Worm (Caenorhabditis elegans) whole organism, late embryonic: ENCODE measurements around the gene srg-13.
A peak's percentile ranks its signal among the peaks of the same experiment; 100 is the strongest.

Source experiments
- C08G9.2 ChIP-seq: sonication (generic microtip); optimal IDR thresholded peaks from 2 replicates; lab custom pipeline; 2016; ENCODE audit warnings: mild to moderate bottlenecking, missing genetic modification characterization, moderate library complexity, missing compliant biosample characterization
- C38D4.7 ChIP-seq: fragments of 200-800 bp; sonication (Bioruptor generic); optimal IDR thresholded peaks from 2 replicates; lab custom pipeline; 2018; ENCODE audit warnings: mild to moderate bottlenecking, missing genetic modification characterization, moderate library complexity, missing compliant biosample characterization
- K02D7.2 ChIP-seq: sonication (generic microtip); optimal IDR thresholded peaks from 2 replicates; lab custom pipeline; 2017; ENCODE audit warnings: mild to moderate bottlenecking, missing genetic modification characterization, missing compliant biosample characterization
- Y22D7AL.16 ChIP-seq: sonication (generic microtip); optimal IDR thresholded peaks from 2 replicates; lab custom pipeline; 2016; ENCODE audit warnings: missing genetic modification characterization, missing compliant biosample characterization
- ahr-1 ChIP-seq: sonication (generic microtip); optimal IDR thresholded peaks from 2 replicates; lab custom pipeline; 2016; ENCODE audit warnings: missing genetic modification characterization, missing compliant biosample characterization
- ama-1 ChIP-seq: fragments of 150-350 bp; optimal IDR thresholded peaks from 2 replicates; lab custom pipeline; 2014
- ceh-14 ChIP-seq: sonication (generic microtip); optimal IDR thresholded peaks from 2 replicates; lab custom pipeline; 2016; ENCODE audit warnings: missing genotype, missing genetic modification characterization, missing compliant biosample characterization
- ceh-18 ChIP-seq: sonication (generic microtip); optimal IDR thresholded peaks from 2 replicates; lab custom pipeline; 2016; ENCODE audit warnings: missing genetic modification characterization, missing compliant biosample characterization
- ceh-19 ChIP-seq: fragments of 200-800 bp; sonication (Bioruptor generic); optimal IDR thresholded peaks from 2 replicates; lab custom pipeline; 2018; ENCODE audit warnings: mild to moderate bottlenecking, missing genetic modification characterization, missing compliant biosample characterization
- ceh-2 ChIP-seq: sonication (generic microtip); optimal IDR thresholded peaks from 2 replicates; lab custom pipeline; 2016; ENCODE audit warnings: missing genotype, missing genetic modification characterization, missing compliant biosample characterization
- ceh-24 ChIP-seq: sonication (generic microtip); optimal IDR thresholded peaks from 2 replicates; lab custom pipeline; 2016; ENCODE audit warnings: mild to moderate bottlenecking, missing genetic modification characterization, missing compliant biosample characterization
- ceh-30 ChIP-seq: fragments of 150-350 bp; optimal IDR thresholded peaks from 2 replicates; lab custom pipeline; 2014; ENCODE audit warnings: missing biosample characterization, missing genetic modification characterization
- ceh-31 ChIP-seq: sonication (generic microtip); optimal IDR thresholded peaks from 2 replicates; lab custom pipeline; 2016; ENCODE audit warnings: missing genetic modification characterization, missing compliant biosample characterization
- ceh-34 ChIP-seq: sonication (generic microtip); optimal IDR thresholded peaks from 2 replicates; lab custom pipeline; 2016; ENCODE audit warnings: mild to moderate bottlenecking, missing genetic modification characterization, missing compliant biosample characterization
- ceh-45 ChIP-seq: fragments of 200-800 bp; sonication (Bioruptor generic); IDR thresholded peaks from 2 replicates; pipeline ENCODE4 v1.3.6; 2022; ENCODE audit warnings: missing genetic modification reagents, missing genetic modification characterization, missing compliant biosample characterization
- ceh-48 ChIP-seq: sonication (generic microtip); optimal IDR thresholded peaks from 2 replicates; lab custom pipeline; 2016; ENCODE audit warnings: missing genetic modification characterization, inconsistent platforms, missing compliant biosample characterization
- che-1 ChIP-seq: sonication (generic microtip); optimal IDR thresholded peaks from 2 replicates; lab custom pipeline; 2016; ENCODE audit warnings: mild to moderate bottlenecking, missing genetic modification characterization, missing compliant biosample characterization
- dve-1 ChIP-seq: sonication (generic microtip); optimal IDR thresholded peaks from 2 replicates; lab custom pipeline; 2017; ENCODE audit warnings: antibody characterized with exemption, mild to moderate bottlenecking, missing genetic modification characterization, missing compliant biosample characterization
- elt-2 ChIP-seq: sonication (generic microtip); optimal IDR thresholded peaks from 2 replicates; lab custom pipeline; 2016; ENCODE audit warnings: missing genetic modification reagents, missing genetic modification characterization, missing compliant biosample characterization
- ets-4 ChIP-seq: sonication (generic microtip); optimal IDR thresholded peaks from 2 replicates; lab custom pipeline; 2016; ENCODE audit warnings: missing genetic modification characterization, missing compliant biosample characterization
- eyg-1 ChIP-seq: sonication (generic microtip); optimal IDR thresholded peaks from 2 replicates; lab custom pipeline; 2016; ENCODE audit warnings: missing genotype, missing genetic modification characterization, missing compliant biosample characterization
- fax-1 ChIP-seq: sonication (generic microtip); optimal IDR thresholded peaks from 2 replicates; lab custom pipeline; 2016; ENCODE audit warnings: missing genotype, missing genetic modification characterization, missing compliant biosample characterization
- fkh-10 ChIP-seq: fragments of 150-350 bp; optimal IDR thresholded peaks from 2 replicates; lab custom pipeline; 2014; ENCODE audit warnings: missing biosample characterization, missing genetic modification reagents, missing genetic modification characterization
- hlh-15 ChIP-seq: sonication (generic microtip); optimal IDR thresholded peaks from 2 replicates; lab custom pipeline; 2016; ENCODE audit warnings: missing genetic modification characterization, missing compliant biosample characterization
- hlh-30 ChIP-seq: sonication (generic microtip); optimal IDR thresholded peaks from 2 replicates; lab custom pipeline; 2017; ENCODE audit warnings: antibody characterized with exemption, missing genetic modification characterization, missing compliant biosample characterization; ENCODE audit not compliant: insufficient read depth
- hlh-6 ChIP-seq: sonication (generic microtip); optimal IDR thresholded peaks from 2 replicates; lab custom pipeline; 2016; ENCODE audit warnings: missing genotype, missing genetic modification characterization, missing compliant biosample characterization
- hlh-8 ChIP-seq: sonication (generic microtip); optimal IDR thresholded peaks from 2 replicates; lab custom pipeline; 2016; ENCODE audit warnings: missing genotype, missing genetic modification characterization, missing compliant biosample characterization
- lim-6 ChIP-seq: sonication (generic microtip); optimal IDR thresholded peaks from 2 replicates; lab custom pipeline; 2016; ENCODE audit warnings: missing genetic modification characterization, missing compliant biosample characterization
- lin-11 ChIP-seq: fragments of 200-800 bp; sonication (Bioruptor generic); optimal IDR thresholded peaks from 2 replicates; lab custom pipeline; 2018; ENCODE audit warnings: mild to moderate bottlenecking, missing genetic modification characterization, missing compliant biosample characterization
- madf-2 ChIP-seq: sonication (generic microtip); optimal IDR thresholded peaks from 2 replicates; lab custom pipeline; 2017; ENCODE audit warnings: missing genetic modification characterization, missing compliant biosample characterization
- nfya-1 ChIP-seq: sonication (generic microtip); optimal IDR thresholded peaks from 2 replicates; lab custom pipeline; 2017; ENCODE audit warnings: missing genetic modification characterization, mild to moderate bottlenecking, missing compliant biosample characterization, antibody characterized with exemption, moderate library complexity
- nhr-11 ChIP-seq: fragments of 150-350 bp; optimal IDR thresholded peaks from 2 replicates; lab custom pipeline; 2014; ENCODE audit warnings: missing biosample characterization, missing genetic modification characterization
- nhr-232 ChIP-seq: sonication (generic microtip); optimal IDR thresholded peaks from 2 replicates; lab custom pipeline; 2016; ENCODE audit warnings: missing genetic modification characterization, missing compliant biosample characterization
- npax-4 ChIP-seq: sonication (generic microtip); optimal IDR thresholded peaks from 2 replicates; lab custom pipeline; 2016; ENCODE audit warnings: missing genetic modification characterization, missing compliant biosample characterization
- odd-2 ChIP-seq: sonication (generic microtip); optimal IDR thresholded peaks from 2 replicates; lab custom pipeline; 2017; ENCODE audit warnings: antibody characterized with exemption, mild to moderate bottlenecking, missing genetic modification characterization, missing compliant biosample characterization
- pag-3 ChIP-seq: sonication (generic microtip); optimal IDR thresholded peaks from 2 replicates; lab custom pipeline; 2016; ENCODE audit warnings: missing compliant biosample characterization, missing genetic modification characterization, borderline replicate concordance
- pha-2 ChIP-seq: sonication (generic microtip); optimal IDR thresholded peaks from 2 replicates; lab custom pipeline; 2017; ENCODE audit warnings: mild to moderate bottlenecking, missing genetic modification characterization, missing compliant biosample characterization
- pha-4 ChIP-seq: fragments of 150-350 bp; optimal IDR thresholded peaks from 2 replicates; lab custom pipeline; 2018; ENCODE audit warnings: missing biosample characterization, missing genetic modification reagents, missing genetic modification characterization
- sdc-2 ChIP-seq: sonication (generic microtip); optimal IDR thresholded peaks from 2 replicates; lab custom pipeline; 2016; ENCODE audit warnings: missing genotype, missing genetic modification characterization, missing compliant biosample characterization
- sox-4 ChIP-seq: sonication (generic microtip); optimal IDR thresholded peaks from 2 replicates; lab custom pipeline; 2017; ENCODE audit warnings: mild to moderate bottlenecking, missing genetic modification characterization, inconsistent platforms, missing compliant biosample characterization
- syd-9 ChIP-seq: sonication (generic microtip); optimal IDR thresholded peaks from 2 replicates; lab custom pipeline; 2016; ENCODE audit warnings: mild to moderate bottlenecking, missing genetic modification characterization, moderate library complexity, missing compliant biosample characterization
- tbx-2 ChIP-seq: sonication (generic microtip); optimal IDR thresholded peaks from 2 replicates; lab custom pipeline; 2016; ENCODE audit warnings: missing genetic modification characterization, missing compliant biosample characterization
- tbx-7 ChIP-seq: sonication (generic microtip); optimal IDR thresholded peaks from 2 replicates; lab custom pipeline; 2016; ENCODE audit warnings: missing genotype, missing genetic modification characterization, missing compliant biosample characterization
- unc-42 ChIP-seq: sonication (generic microtip); optimal IDR thresholded peaks from 2 replicates; lab custom pipeline; 2016; ENCODE audit warnings: missing genotype, missing genetic modification characterization, missing compliant biosample characterization
- unc-86 ChIP-seq: sonication (generic microtip); optimal IDR thresholded peaks from 2 replicates; lab custom pipeline; 2016; ENCODE audit warnings: missing genetic modification characterization, missing compliant biosample characterization
- zip-5 ChIP-seq: sonication (generic microtip); optimal IDR thresholded peaks from 2 replicates; lab custom pipeline; 2016; ENCODE audit warnings: missing genetic modification characterization, missing compliant biosample characterization
- ztf-16 ChIP-seq: sonication (generic microtip); optimal IDR thresholded peaks from 2 replicates; lab custom pipeline; 2017; ENCODE audit warnings: missing genetic modification characterization, missing compliant biosample characterization

srg-13 gene

DNA sequence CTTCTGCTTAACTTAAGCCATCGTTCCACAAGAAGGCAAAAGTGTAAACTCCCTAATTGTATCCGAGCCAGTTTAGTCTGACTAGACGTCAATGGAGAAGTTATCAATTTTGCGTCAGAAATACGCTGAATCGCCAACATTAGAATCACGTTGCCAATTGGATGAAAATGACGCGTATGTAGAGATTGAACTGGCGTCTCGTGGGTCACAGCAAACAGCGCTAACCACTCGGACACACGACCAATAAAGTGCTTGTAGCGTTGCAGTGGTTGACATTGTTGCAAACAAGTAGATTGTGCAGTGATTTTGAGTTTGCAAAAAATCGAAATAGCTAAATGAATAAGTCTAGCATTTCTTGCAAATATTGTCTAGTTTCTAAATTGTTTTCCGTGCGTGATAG lies 17.5 kb downstream of the srg-13 start (continued):
- TF ChIP-seq zip-5 (peak; percentile 35), dve-1 (peak; percentile 77), hlh-6 (tag; lab: Kevin White, UChicago) (peak; percentile 87), ceh-31 (peak; percentile 30), madf-2 (tag; lab: Kevin White, UChicago) (peak; percentile 84), hlh-8 (peak; percentile 24), Y22D7AL.16 (tag; lab: Kevin White, UChicago) (peak; percentile 63), tbx-7 (tag; lab: Kevin White, UChicago) (no peak), pha-4 (tag; lab: Kevin White, UChicago) (no peak), ceh-19 (GFP tag; lab: Kevin White, UChicago) (peak; percentile 73), K02D7.2 (tag; lab: Kevin White, UChicago) (peak; percentile 59), lin-11 (tag; lab: Kevin White, UChicago) (peak; percentile 65), ceh-24 (tag; lab: Kevin White, UChicago) (peak; percentile 25), syd-9 (peak; percentile 80), pha-2 (tag; lab: Kevin White, UChicago) (peak; percentile 63), ceh-34 (tag; lab: Kevin White, UChicago) (peak; percentile 77), ahr-1 (tag; lab: Kevin White, UChicago) (peak; percentile 69), nhr-11 (no peak), nhr-232 (peak; percentile 75), hlh-15 (tag; lab: Kevin White, UChicago) (peak; percentile 57), C38D4.7 (peak; percentile 74), odd-2 (tag; lab: Kevin White, UChicago) (no peak), sox-4 (tag; lab: Kevin White, UChicago) (peak; percentile 72), ztf-16 (peak; percentile 60), npax-4 (tag; lab: Kevin White, UChicago) (peak; percentile 65), ceh-18 (tag; lab: Kevin White, UChicago) (peak; percentile 35), ama-1 (lab: Kevin White, UChicago) (no peak), tbx-2 (tag; lab: Kevin White, UChicago) (peak; percentile 74), fkh-10 (GFP tag; lab: Kevin White, UChicago) (no peak), ceh-30 (tag; lab: Kevin White, UChicago) (peak; percentile 51), pag-3 (no peak), elt-2 (tag; lab: Kevin White, UChicago) (peak; percentile 83), lim-6 (no peak), hlh-30 (tag; lab: Kevin White, UChicago) (peak; percentile 69), ceh-2 (tag; lab: Kevin White, UChicago) (peak; percentile 34), ceh-14 (peak; percentile 45), unc-86 (tag; lab: Kevin White, UChicago) (peak; percentile 59), ceh-45 (GFP tag; lab: Robert Waterston, UW) (peak; percentile 63; the same call in 1 of the 2 replicates), eyg-1 (tag; lab: Kevin White, UChicago) (peak; percentile 29), C08G9.2 (tag; lab: Kevin White, UChicago) (peak; percentile 62), che-1 (tag; lab: Kevin White, UChicago) (peak; percentile 86)
- TF ChIP-seq, all 69 proteins: peak for 54

DNA sequence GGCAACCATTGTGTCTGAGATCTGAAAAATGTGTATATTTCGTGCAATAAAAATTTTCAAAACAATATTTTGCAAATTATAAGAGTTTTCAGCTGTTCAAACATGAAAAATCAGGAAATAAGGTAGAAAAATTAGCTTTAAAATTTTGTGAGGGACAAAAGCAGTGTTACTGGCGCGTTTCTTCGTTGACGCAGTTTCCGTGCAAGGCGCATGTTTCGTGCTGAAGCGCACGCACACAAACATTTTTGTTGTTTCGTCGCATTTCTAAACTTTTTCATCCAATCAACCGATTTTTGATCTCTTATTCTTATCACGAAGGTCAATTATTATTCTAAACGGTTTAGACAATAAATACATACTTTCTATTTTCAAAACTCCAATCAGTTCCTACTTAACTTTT lies 21.2 kb downstream of the srg-13 start, which contains the start of gene nifk-1:
Gene nifk-1 (minus strand): TSS at position 27 of the 400 bp plus-strand sequence.
- peak; percentile 23 for TF ChIP-seq ceh-31
- TF ChIP-seq pha-4 (tag; lab: Kevin White, UChicago) = no peak
- no peak for TF ChIP-seq sdc-2
- no peak for TF ChIP-seq ceh-48 (tag; lab: Kevin White, UChicago)
- TF ChIP-seq ceh-18 (tag; lab: Kevin White, UChicago) = peak; percentile 14
- TF ChIP-seq tbx-2 (tag; lab: Kevin White, UChicago) = peak; percentile 50
- TF ChIP-seq fax-1 (tag; lab: Kevin White, UChicago) = no peak
- TF ChIP-seq unc-42 (tag; lab: Kevin White, UChicago) = peak; percentile 29
- peak; percentile 5 for TF ChIP-seq ztf-16
- no peak for TF ChIP-seq ceh-2 (tag; lab: Kevin White, UChicago)
- TF ChIP-seq ets-4 (tag; lab: Kevin White, UChicago) = peak; percentile 16
- TF ChIP-seq elt-2 (tag; lab: Kevin White, UChicago) = peak; percentile 63
- no peak for TF ChIP-seq fkh-10 (GFP tag; lab: Kevin White, UChicago)
- TF ChIP-seq nfya-1 (tag; lab: Kevin White, UChicago) = peak; percentile 70
